Worm (Caenorhabditis elegans) whole organism, young adult: Measurements from ENCODE around the gene pptr-1.
A peak's percentile ranks its signal among the peaks of the same experiment; 100 is the strongest.

Source experiments
- B0019.2 ChIP-seq: fragments of 200-800 bp; sonication (Bioruptor generic); conservative IDR thresholded peaks from 2 replicates; pipeline ENCODE4 v1.3.6; 2022; ENCODE audit warnings: missing genetic modification reagents, missing genetic modification characterization, missing compliant biosample characterization
- B0261.1 ChIP-seq: sonication (generic microtip); optimal IDR thresholded peaks from 2 replicates; lab custom pipeline; 2016; ENCODE audit warnings: mild to moderate bottlenecking, missing genetic modification characterization, moderate library complexity, missing compliant biosample characterization
- B0336.3 ChIP-seq: fragments of 200-800 bp; sonication (Bioruptor generic); IDR thresholded peaks from 2 replicates; pipeline ENCODE4 v1.3.6; 2022; ENCODE audit warnings: missing genetic modification characterization, missing compliant biosample characterization
- C06A6.2 ChIP-seq: fragments of 200-800 bp; sonication (Bioruptor generic); conservative IDR thresholded peaks from 2 replicates; pipeline ENCODE4 v1.3.6; 2022; ENCODE audit warnings: missing genetic modification characterization, missing compliant biosample characterization
- F10E7.11 ChIP-seq: sonication (generic microtip); optimal IDR thresholded peaks from 2 replicates; lab custom pipeline; 2017; ENCODE audit warnings: mild to moderate bottlenecking, missing genetic modification characterization, moderate library complexity, missing compliant biosample characterization
- F23B12.7 ChIP-seq: sonication (generic microtip); optimal IDR thresholded peaks from 2 replicates; lab custom pipeline; 2017; ENCODE audit warnings: missing genetic modification characterization, mild to moderate bottlenecking, missing compliant biosample characterization, antibody characterized with exemption, moderate library complexity; ENCODE audit not compliant: insufficient read depth
- F39B2.1 ChIP-seq: fragments of 200-800 bp; sonication (Bioruptor generic); IDR thresholded peaks from 2 replicates; pipeline ENCODE4 v1.3.6; 2022; ENCODE audit warnings: missing genetic modification reagents, missing genetic modification characterization, missing compliant biosample characterization
- F49E8.2 ChIP-seq: sonication (generic microtip); optimal IDR thresholded peaks from 3 replicates; lab custom pipeline; 2017; ENCODE audit warnings: missing genetic modification characterization, mild to moderate bottlenecking, missing compliant biosample characterization, antibody characterized with exemption, moderate library complexity; ENCODE audit not compliant: insufficient read depth
- K11D2.4 ChIP-seq: fragments of 200-800 bp; sonication (Bioruptor generic); IDR thresholded peaks from 2 replicates; pipeline ENCODE4 v1.3.6; 2022; ENCODE audit warnings: missing genetic modification reagents, missing genetic modification characterization, missing compliant biosample characterization
- K12H6.12 ChIP-seq: fragments of 200-800 bp; sonication (Bioruptor generic); optimal IDR thresholded peaks from 2 replicates; lab custom pipeline; 2018; ENCODE audit warnings: mild to moderate bottlenecking, missing genetic modification characterization, missing compliant biosample characterization
- T07F8.4 ChIP-seq: sonication (generic microtip); optimal IDR thresholded peaks from 2 replicates; lab custom pipeline; 2016; ENCODE audit warnings: mild to moderate bottlenecking, missing genetic modification characterization, moderate library complexity, missing compliant biosample characterization
- T26A5.8 ChIP-seq: sonication (generic microtip); optimal IDR thresholded peaks from 2 replicates; lab custom pipeline; 2016; ENCODE audit warnings: missing genetic modification characterization, missing compliant biosample characterization
- Y95B8A.8 ChIP-seq: fragments of 200-800 bp; sonication (Bioruptor generic); IDR thresholded peaks from 2 replicates; pipeline ENCODE4 v1.3.6; 2022; ENCODE audit warnings: missing genetic modification reagents, missing genetic modification characterization, missing compliant biosample characterization
- akir-1 ChIP-seq: fragments of 200-800 bp; sonication (Bioruptor generic); optimal IDR thresholded peaks from 2 replicates; lab custom pipeline; 2018; ENCODE audit warnings: mild to moderate bottlenecking, missing genetic modification characterization, moderate library complexity, missing compliant biosample characterization
- athp-1 ChIP-seq: sonication (generic microtip); optimal IDR thresholded peaks from 2 replicates; lab custom pipeline; 2017; ENCODE audit warnings: mild to moderate bottlenecking, missing genetic modification characterization, missing compliant biosample characterization
- attf-5 ChIP-seq: fragments of 200-800 bp; sonication (Bioruptor generic); optimal IDR thresholded peaks from 2 replicates; lab custom pipeline; 2018; ENCODE audit warnings: mild to moderate bottlenecking, missing genetic modification characterization, missing compliant biosample characterization
- attf-6 ChIP-seq: fragments of 200-800 bp; sonication (Bioruptor generic); IDR thresholded peaks from 2 replicates; pipeline ENCODE4 v1.3.6; 2022; ENCODE audit warnings: missing genetic modification reagents, missing genetic modification characterization, missing compliant biosample characterization
- bed-1 ChIP-seq: fragments of 200-800 bp; sonication (Bioruptor generic); IDR thresholded peaks from 2 replicates; pipeline ENCODE4 v1.3.6; 2022; ENCODE audit warnings: missing genetic modification reagents, missing genetic modification characterization, missing compliant biosample characterization
- bed-2 ChIP-seq: fragments of 200-800 bp; sonication (Bioruptor generic); IDR thresholded peaks from 2 replicates; pipeline ENCODE4 v1.3.6; 2022; ENCODE audit warnings: missing genetic modification reagents, missing genetic modification characterization, missing compliant biosample characterization
- cebp-1 ChIP-seq, 2 experiments: fragments of 200-800 bp in 1 of 2; sonication (Bioruptor generic) in 1 of 2; sonication (generic microtip) in 1 of 2; IDR thresholded peaks in 1 of 2; optimal IDR thresholded peaks in 1 of 2; 2 replicates each; pipeline versions ENCODE4 v1.3.6 to Lab custom; 2017 to 2022; ENCODE audit warnings: missing compliant biosample characterization in 2 of 2, missing genetic modification characterization in 2 of 2, mild to moderate bottlenecking in 1 of 2, missing genetic modification reagents in 1 of 2, moderate library complexity in 1 of 2
- ceh-100 ChIP-seq: fragments of 200-800 bp; sonication (Bioruptor generic); IDR thresholded peaks from 2 replicates; pipeline ENCODE4 v1.3.6; 2022; ENCODE audit warnings: missing genetic modification reagents, missing genetic modification characterization, missing compliant biosample characterization
- ceh-27 ChIP-seq: fragments of 200-800 bp; sonication (Bioruptor generic); optimal IDR thresholded peaks from 2 replicates; lab custom pipeline; 2018; ENCODE audit warnings: mild to moderate bottlenecking, missing genetic modification characterization, moderate library complexity, missing compliant biosample characterization
- ceh-79 ChIP-seq: sonication (generic microtip); optimal IDR thresholded peaks from 2 replicates; lab custom pipeline; 2017; ENCODE audit warnings: mild to moderate bottlenecking, missing genetic modification characterization, missing compliant biosample characterization
- die-1 ChIP-seq: sonication (generic microtip); optimal IDR thresholded peaks from 2 replicates; lab custom pipeline; 2016; ENCODE audit warnings: missing genotype, mild to moderate bottlenecking, missing genetic modification characterization, missing compliant biosample characterization
- egl-18 ChIP-seq: fragments of 200-800 bp; sonication (Bioruptor generic); IDR thresholded peaks from 2 replicates; pipeline ENCODE4 v1.3.6; 2022; ENCODE audit warnings: missing genetic modification reagents, missing genetic modification characterization, missing compliant biosample characterization
- ets-4 ChIP-seq: fragments of 200-800 bp; sonication (Bioruptor generic); optimal IDR thresholded peaks from 2 replicates; lab custom pipeline; 2018; ENCODE audit warnings: mild to moderate bottlenecking, missing genetic modification characterization, missing compliant biosample characterization
- gei-17 ChIP-seq: fragments of 200-800 bp; sonication (Bioruptor generic); optimal IDR thresholded peaks from 2 replicates; lab custom pipeline; 2018; ENCODE audit warnings: mild to moderate bottlenecking, missing genetic modification characterization, missing compliant biosample characterization
- hrde-1 ChIP-seq: sonication (generic microtip); optimal IDR thresholded peaks from 2 replicates; lab custom pipeline; 2016; ENCODE audit warnings: missing genetic modification characterization, mild to moderate bottlenecking, missing compliant biosample characterization, moderate library complexity, missing genotype, missing genetic modification reagents, borderline replicate concordance
- hsf-1 ChIP-seq: fragments of 200-800 bp; sonication (Bioruptor generic); IDR thresholded peaks from 2 replicates; pipeline ENCODE4 v1.3.6; 2022; ENCODE audit warnings: missing genetic modification reagents, missing genetic modification characterization, missing compliant biosample characterization
- let-526 ChIP-seq: fragments of 200-800 bp; sonication (Bioruptor generic); IDR thresholded peaks from 2 replicates; pipeline ENCODE4 v1.3.6; 2022; ENCODE audit warnings: missing genetic modification reagents, missing genetic modification characterization, missing compliant biosample characterization
- lin-40 ChIP-seq: sonication (generic microtip); optimal IDR thresholded peaks from 2 replicates; lab custom pipeline; 2016; ENCODE audit warnings: missing genetic modification characterization, mild to moderate bottlenecking, missing compliant biosample characterization, missing genotype, missing genetic modification reagents
- lin-54 ChIP-seq: fragments of 200-800 bp; sonication (Bioruptor generic); optimal IDR thresholded peaks from 2 replicates; lab custom pipeline; 2018; ENCODE audit warnings: mild to moderate bottlenecking, missing genetic modification characterization, missing compliant biosample characterization
- madf-8 ChIP-seq: fragments of 200-800 bp; sonication (Bioruptor generic); conservative IDR thresholded peaks from 2 replicates; pipeline ENCODE4 v1.3.6; 2022; ENCODE audit warnings: missing genetic modification reagents, missing genetic modification characterization, missing compliant biosample characterization
- nhr-179 ChIP-seq: sonication (generic microtip); optimal IDR thresholded peaks from 2 replicates; lab custom pipeline; 2016; ENCODE audit warnings: mild to moderate bottlenecking, missing genetic modification characterization, missing compliant biosample characterization
- nhr-80 ChIP-seq: sonication (generic microtip); optimal IDR thresholded peaks from 2 replicates; lab custom pipeline; 2016; ENCODE audit warnings: missing genetic modification characterization, missing compliant biosample characterization
- pbrm-1 ChIP-seq: fragments of 200-800 bp; sonication (Bioruptor generic); IDR thresholded peaks from 2 replicates; pipeline ENCODE4 v1.3.6; 2022; ENCODE audit warnings: missing genetic modification reagents, missing genetic modification characterization, missing compliant biosample characterization
- pha-4 ChIP-seq: fragments of 150-350 bp; sonication (generic microtip); optimal IDR thresholded peaks from 2 replicates; lab custom pipeline; 2014; ENCODE audit warnings: missing biosample characterization, missing genetic modification reagents, missing genetic modification characterization
- rcor-1 ChIP-seq: fragments of 200-800 bp; sonication (Bioruptor generic); IDR thresholded peaks from 2 replicates; pipeline ENCODE4 v1.3.6; 2022; ENCODE audit warnings: missing genetic modification reagents, missing genetic modification characterization, missing compliant biosample characterization
- snpc-1.1 ChIP-seq: sonication (generic microtip); optimal IDR thresholded peaks from 2 replicates; lab custom pipeline; 2017; ENCODE audit warnings: missing genetic modification characterization, mild to moderate bottlenecking, missing compliant biosample characterization, antibody characterized with exemption, moderate library complexity, missing genotype, missing genetic modification reagents; ENCODE audit not compliant: insufficient read depth
- snpc-1.3 ChIP-seq: sonication (generic microtip); optimal IDR thresholded peaks from 2 replicates; lab custom pipeline; 2017; ENCODE audit warnings: missing genetic modification characterization, mild to moderate bottlenecking, missing compliant biosample characterization, antibody characterized with exemption, moderate library complexity, missing genotype, missing genetic modification reagents; ENCODE audit not compliant: insufficient read depth
- snpc-4 ChIP-seq, 5 experiments: fragments of 150-350 bp in 1 of 5; sonication (generic microtip) in 4 of 5; optimal IDR thresholded peaks; 2 replicates each; lab custom pipeline; 2014 to 2018; ENCODE audit warnings: missing genetic modification characterization in 5 of 5, missing biosample characterization in 3 of 5, antibody characterized with exemption in 2 of 5, mild to moderate bottlenecking in 2 of 5, missing compliant biosample characterization in 2 of 5, missing genotype in 2 of 5, moderate library complexity in 2 of 5, missing genetic modification reagents in 1 of 5
- tbp1 ChIP-seq: fragments of 200-800 bp; sonication (Bioruptor generic); optimal IDR thresholded peaks from 2 replicates; lab custom pipeline; 2018; ENCODE audit warnings: mild to moderate bottlenecking, missing genetic modification characterization, missing compliant biosample characterization
- tbx-9 ChIP-seq: sonication (generic microtip); optimal IDR thresholded peaks from 2 replicates; lab custom pipeline; 2016; ENCODE audit warnings: borderline replicate concordance, missing genetic modification characterization, inconsistent platforms, missing compliant biosample characterization
- tlf-1 ChIP-seq: fragments of 200-800 bp; sonication (Bioruptor generic); optimal IDR thresholded peaks from 2 replicates; lab custom pipeline; 2018; ENCODE audit warnings: mild to moderate bottlenecking, missing genetic modification characterization, missing compliant biosample characterization
- unc-130 ChIP-seq: sonication (generic microtip); optimal IDR thresholded peaks from 2 replicates; lab custom pipeline; 2016; ENCODE audit warnings: missing genetic modification reagents, missing genetic modification characterization, missing compliant biosample characterization
- zfh-2 ChIP-seq: fragments of 200-800 bp; sonication (Bioruptor generic); conservative IDR thresholded peaks from 2 replicates; pipeline ENCODE4 v1.3.6; 2022; ENCODE audit warnings: missing genetic modification reagents, missing genetic modification characterization, missing compliant biosample characterization

Gene pptr-1

ce11 chrV:16355941-16356340 lies 1.4 kb upstream of the pptr-1 start (continued):
- 0 out of 2 replicates have a peak, but pooled peaks have one; percentile 36 for TF ChIP-seq bed-2 (GFP tag; lab: Robert Waterston, UW)
- TF ChIP-seq F23B12.7, result no peak
- peak; percentile 30 for TF ChIP-seq B0261.1 (tag; lab: Kevin White, UChicago)
- TF ChIP-seq lin-54, result peak; percentile 72
- TF ChIP-seq T26A5.8 (tag; lab: Kevin White, UChicago), result no peak
- peak; percentile 95 for TF ChIP-seq B0336.3 (GFP tag; lab: Robert Waterston, UW)
- TF ChIP-seq ceh-79 (tag; lab: Kevin White, UChicago), result no peak
- TF ChIP-seq snpc-4 (GFP tag; optimal IDR thresholded peaks at IDR 0.05; lab: Kevin White, UChicago), result no peak
- peak; percentile 42 to 82 (median 68) for TF ChIP-seq snpc-4 (tag; optimal IDR thresholded peaks at IDR 0.05; lab: Kevin White, UChicago)
- no peak for TF ChIP-seq unc-130 (GFP tag; lab: Kevin White, UChicago)
- TF ChIP-seq madf-8 (GFP tag; lab: Robert Waterston, UW), result no peak
- 0 out of 2 replicates have a peak, but pooled peaks have one; percentile 9 for TF ChIP-seq ceh-100 (GFP tag; lab: Robert Waterston, UW)
- TF ChIP-seq B0019.2 (GFP tag; lab: Robert Waterston, UW), result no peak
- peak; percentile 53 for TF ChIP-seq die-1 (tag; lab: Kevin White, UChicago)
- no peak for TF ChIP-seq hsf-1
- no peak for TF ChIP-seq F39B2.1
- TF ChIP-seq tlf-1 (GFP tag; lab: Kevin White, UChicago), result peak; percentile 78
- TF ChIP-seq pha-4, result no peak
- no peak for TF ChIP-seq nhr-179
- no peak for TF ChIP-seq rcor-1 (GFP tag; lab: Robert Waterston, UW)
- peak; percentile 97 for TF ChIP-seq attf-5 (GFP tag; lab: Kevin White, UChicago)
- TF ChIP-seq tbx-9 (tag; lab: Kevin White, UChicago), result no peak
- peak; percentile 72 for TF ChIP-seq ets-4
- TF ChIP-seq athp-1, result peak; percentile 83
- TF ChIP-seq let-526 (GFP tag; lab: Robert Waterston, UW), result 0 out of 2 replicates have a peak, but pooled peaks have one; percentile 37
- TF ChIP-seq F10E7.11, result no peak
- TF ChIP-seq K12H6.12, result peak; percentile 86
- no peak for TF ChIP-seq hrde-1 (tag; lab: Kevin White, UChicago)
- TF ChIP-seq attf-6 (GFP tag; lab: Robert Waterston, UW), result peak; percentile 73
- peak; percentile 82 for TF ChIP-seq ceh-27 (GFP tag; lab: Kevin White, UChicago)
- TF ChIP-seq lin-40 (tag; lab: Kevin White, UChicago), result peak; percentile 90
- TF ChIP-seq gei-17 (GFP tag; lab: Kevin White, UChicago), result peak; percentile 77
- no peak for TF ChIP-seq egl-18 (GFP tag; lab: Robert Waterston, UW)
- peak; percentile 81 for TF ChIP-seq C06A6.2
- TF ChIP-seq Y95B8A.8 (GFP tag; lab: Robert Waterston, UW), result peak; percentile 78; the same call in 1 of the 2 replicates
- peak; percentile 88 for TF ChIP-seq K11D2.4 (GFP tag; lab: Robert Waterston, UW)
- peak; percentile 99 for TF ChIP-seq zfh-2 (GFP tag; lab: Robert Waterston, UW)
- TF ChIP-seq F49E8.2, result no peak
- TF ChIP-seq T07F8.4 (tag; lab: Kevin White, UChicago), result no peak
- TF ChIP-seq pbrm-1, result peak; percentile 77
- TF ChIP-seq snpc-1.3, result no peak
- no peak for TF ChIP-seq cebp-1 (GFP tag; IDR thresholded peaks at IDR 0.05; lab: Robert Waterston, UW)
- peak; percentile 89 for TF ChIP-seq cebp-1 (tag; optimal IDR thresholded peaks at IDR 0.05; lab: Kevin White, UChicago)
- TF ChIP-seq tbp1 (GFP tag; lab: Kevin White, UChicago), result peak; percentile 66
- no peak for TF ChIP-seq akir-1 (GFP tag; lab: Kevin White, UChicago)
- TF ChIP-seq snpc-1.1 (tag; lab: Kevin White, UChicago), result no peak
- no peak for TF ChIP-seq bed-1 (GFP tag; lab: Robert Waterston, UW)
- peak; percentile 82 for TF ChIP-seq nhr-80 (tag; lab: Kevin White, UChicago)
